Worm (Caenorhabditis elegans) whole organism, L1 larva: ENCODE measurements around the gene F17E9.16.
A peak's percentile ranks its signal among the peaks of the same experiment; 100 is the strongest.
"Not testable (repeated sequence)": the region's sequence is repeated elsewhere in the genome, so short reads cannot be mapped to it uniquely, and the experiment has no call there.

Experiments
- alr-1 ChIP-seq: fragments of 200-800 bp; sonication (Bioruptor generic); optimal IDR thresholded peaks from 2 replicates; lab custom pipeline; 2018; ENCODE audit warnings: borderline replicate concordance, mild to moderate bottlenecking, missing genetic modification characterization, missing compliant biosample characterization
- blmp-1 ChIP-seq: fragments of 150-350 bp; optimal IDR thresholded peaks from 2 replicates; lab custom pipeline; 2014; ENCODE audit warnings: missing biosample characterization, missing genetic modification characterization
- ceh-82 ChIP-seq, 3 experiments: fragments of 150-350 bp in 1 of 3; sonication (generic microtip) in 2 of 3; optimal IDR thresholded peaks; 2 replicates each; lab custom pipeline; 2014 to 2017; ENCODE audit warnings: missing biosample characterization in 3 of 3, missing genetic modification characterization in 3 of 3
- dsc-1 ChIP-seq: sonication (generic microtip); optimal IDR thresholded peaks from 2 replicates; lab custom pipeline; 2016; ENCODE audit warnings: mild to moderate bottlenecking, missing genetic modification characterization, missing compliant biosample characterization
- efl-1 ChIP-seq, 4 experiments: fragments of 150-350 bp; optimal IDR thresholded peaks in 3 of 4; peaks in 1 of 4; 1 replicate in 1 of 4; 2 replicates in 3 of 4; lab custom pipeline; 2014; ENCODE audit warnings: missing biosample characterization in 2 of 4, missing genetic modification characterization in 2 of 4, missing genetic modification reagents in 2 of 4
- elt-3 ChIP-seq, 6 experiments: fragments of 150-350 bp in 1 of 6; sonication (generic microtip); optimal IDR thresholded peaks; 2 replicates each; lab custom pipeline; 2017 to 2018; ENCODE audit warnings: missing biosample characterization in 6 of 6, missing genetic modification characterization in 6 of 6, inconsistent platforms in 1 of 6
- ets-5 ChIP-seq: fragments of 200-800 bp; sonication (Bioruptor generic); IDR thresholded peaks from 2 replicates; pipeline ENCODE4 v1.3.6; 2022; ENCODE audit warnings: missing genetic modification characterization, missing compliant biosample characterization
- fkh-10 ChIP-seq: sonication (generic microtip); optimal IDR thresholded peaks from 2 replicates; lab custom pipeline; 2017; ENCODE audit warnings: missing biosample characterization, missing genetic modification reagents, missing genetic modification characterization
- fkh-8 ChIP-seq: sonication (generic microtip); optimal IDR thresholded peaks from 2 replicates; lab custom pipeline; 2016; ENCODE audit warnings: mild to moderate bottlenecking, missing genetic modification characterization, missing compliant biosample characterization
- grh-1 ChIP-seq: fragments of 200-800 bp; sonication (Bioruptor generic); IDR thresholded peaks from 2 replicates; pipeline ENCODE4 v1.3.6; 2022; ENCODE audit warnings: missing genetic modification reagents, missing genetic modification characterization, missing compliant biosample characterization
- hlh-17 ChIP-seq: fragments of 200-800 bp; sonication (Bioruptor generic); optimal IDR thresholded peaks from 2 replicates; lab custom pipeline; 2018; ENCODE audit warnings: missing genetic modification characterization, mild to moderate bottlenecking, missing compliant biosample characterization, moderate library complexity, borderline replicate concordance
- hpl-2 ChIP-seq: fragments of 150-350 bp; optimal IDR thresholded peaks from 2 replicates; lab custom pipeline; 2014; ENCODE audit warnings: missing biosample characterization, missing genetic modification reagents, missing genetic modification characterization
- lin-14 ChIP-seq: fragments of 200-800 bp; sonication (Bioruptor generic); optimal IDR thresholded peaks from 2 replicates; lab custom pipeline; 2018; ENCODE audit warnings: mild to moderate bottlenecking, missing genetic modification characterization, moderate library complexity, missing compliant biosample characterization
- lin-39 ChIP-seq: fragments of 150-350 bp; optimal IDR thresholded peaks from 2 replicates; lab custom pipeline; 2014; ENCODE audit warnings: missing biosample characterization, missing genetic modification reagents, missing genetic modification characterization
- mef-2 ChIP-seq: fragments of 150-350 bp; optimal IDR thresholded peaks from 2 replicates; lab custom pipeline; 2014; ENCODE audit warnings: missing biosample characterization, missing genetic modification characterization
- nhr-237 ChIP-seq: fragments of 150-350 bp; optimal IDR thresholded peaks from 2 replicates; lab custom pipeline; 2014; ENCODE audit warnings: missing biosample characterization, missing genetic modification characterization
- nhr-47 ChIP-seq: sonication (generic microtip); optimal IDR thresholded peaks from 2 replicates; lab custom pipeline; 2016; ENCODE audit warnings: mild to moderate bottlenecking, missing genetic modification characterization, moderate library complexity, missing compliant biosample characterization
- nhr-71 ChIP-seq: sonication (generic microtip); optimal IDR thresholded peaks from 2 replicates; lab custom pipeline; 2016; ENCODE audit warnings: mild to moderate bottlenecking, missing genetic modification characterization, moderate library complexity, missing compliant biosample characterization
- nhr-84 ChIP-seq: sonication (generic microtip); optimal IDR thresholded peaks from 2 replicates; lab custom pipeline; 2017; ENCODE audit warnings: missing biosample characterization, missing genetic modification characterization
- nhr-85 ChIP-seq: sonication (generic microtip); peaks from one replicate; lab custom pipeline; 2016; ENCODE audit warnings: missing genetic modification characterization, inconsistent platforms, missing compliant biosample characterization
- pag-3 ChIP-seq: sonication (generic microtip); optimal IDR thresholded peaks from 2 replicates; lab custom pipeline; 2017; ENCODE audit warnings: missing genetic modification characterization, mild to moderate bottlenecking, missing compliant biosample characterization, antibody characterized with exemption, borderline replicate concordance; ENCODE audit not compliant: insufficient read depth
- pqm-1 ChIP-seq: sonication (generic microtip); optimal IDR thresholded peaks from 3 replicates; lab custom pipeline; 2017; ENCODE audit warnings: missing biosample characterization, missing genetic modification characterization
- skn-1 ChIP-seq: fragments of 150-350 bp; optimal IDR thresholded peaks from 2 replicates; lab custom pipeline; 2014; ENCODE audit warnings: missing biosample characterization, missing genetic modification characterization
- snpc-4 ChIP-seq: fragments of 150-350 bp; optimal IDR thresholded peaks from 2 replicates; lab custom pipeline; 2014; ENCODE audit warnings: missing biosample characterization, missing genetic modification characterization
- snu-23 ChIP-seq: sonication (generic microtip); optimal IDR thresholded peaks from 2 replicates; lab custom pipeline; 2016; ENCODE audit warnings: missing genetic modification characterization, missing compliant biosample characterization
- sptf-1 ChIP-seq: fragments of 150-350 bp; optimal IDR thresholded peaks from 2 replicates; lab custom pipeline; 2014; ENCODE audit warnings: missing biosample characterization, missing genetic modification characterization
- tbx-2 ChIP-seq: sonication (generic microtip); optimal IDR thresholded peaks from 2 replicates; lab custom pipeline; 2016; ENCODE audit warnings: missing genetic modification characterization, missing compliant biosample characterization
- unc-130 ChIP-seq: fragments of 150-350 bp; optimal IDR thresholded peaks from 2 replicates; lab custom pipeline; 2017; ENCODE audit warnings: missing biosample characterization, missing genetic modification characterization, inconsistent platforms
- unc-30 ChIP-seq: sonication (generic microtip); optimal IDR thresholded peaks from 2 replicates; lab custom pipeline; 2017; ENCODE audit warnings: missing biosample characterization, missing genetic modification characterization
- vab-15 ChIP-seq: sonication (generic microtip); optimal IDR thresholded peaks from 2 replicates; lab custom pipeline; 2017; ENCODE audit warnings: missing genotype, mild to moderate bottlenecking, missing genetic modification characterization, missing compliant biosample characterization
- xbp-1 ChIP-seq: sonication (generic microtip); optimal IDR thresholded peaks from 2 replicates; lab custom pipeline; 2016; ENCODE audit warnings: missing genetic modification characterization, missing compliant biosample characterization
- zip-4 ChIP-seq: fragments of 200-800 bp; sonication (Bioruptor generic); optimal IDR thresholded peaks from 2 replicates; lab custom pipeline; 2018; ENCODE audit warnings: mild to moderate bottlenecking, missing genetic modification characterization, moderate library complexity, missing compliant biosample characterization

The F17E9.16 gene

ce11 chrIV:8352036-8352435, at the start of gene F17E9.16:
Gene F17E9.16 (plus strand): TSS chrIV:8352336.
- TF ChIP-seq tbx-2 (tag; lab: Kevin White, UChicago); unc-30 (tag; lab: Kevin White, UChicago); lin-39: not testable (repeated sequence)
- TF ChIP-seq, all 84 proteins: peak for 0; not testable (repeated sequence) for 84

- TF ChIP-seq grh-1 (GFP tag; lab: Robert Waterston, UW) (peak; percentile 64), nhr-85 (tag; lab: Kevin White, UChicago) (peak; percentile 90), snpc-4 (no peak), fkh-10 (no peak), pag-3 (no peak), hlh-17 (no peak), zip-4 (no peak), vab-15 (tag; lab: Kevin White, UChicago) (no peak), unc-130 (tag; lab: Kevin White, UChicago) (no peak), hpl-2 (no peak), ets-5 (GFP tag; lab: Robert Waterston, UW) (no peak), fkh-8 (tag; lab: Kevin White, UChicago) (no peak), efl-1 (optimal IDR thresholded peaks at IDR 0.05; lab: Kevin White, UChicago) (no peak), efl-1 (GFP tag; optimal IDR thresholded peaks at IDR 0.05 in 1 of 2; lab: Kevin White, UChicago) (no peak), ceh-82 (tag; optimal IDR thresholded peaks at IDR 0.05; lab: Kevin White, UChicago) (no peak), elt-3 (tag; optimal IDR thresholded peaks at IDR 0.05; lab: Kevin White, UChicago) (peak in 4 of 6 experiments; percentile 1 to 18 (median 16)), lin-14 (GFP tag; lab: Kevin White, UChicago) (peak; percentile 30), blmp-1 (tag; lab: Kevin White, UChicago) (peak; percentile 70), snu-23 (peak; percentile 18)
Measured at ce11 chrIV:8302648-8303161, 49.4 kb upstream of the F17E9.16 start.

- TF ChIP-seq xbp-1 = no peak
- TF ChIP-seq snu-23 = no peak
- TF ChIP-seq mef-2 = no peak
- no peak for TF ChIP-seq nhr-47
- no peak for TF ChIP-seq alr-1
- no peak for TF ChIP-seq efl-1 (optimal IDR thresholded peaks at IDR 0.05; lab: Kevin White, UChicago)
- no peak for TF ChIP-seq efl-1 (GFP tag; optimal IDR thresholded peaks at IDR 0.05 in 1 of 2; lab: Kevin White, UChicago)
- TF ChIP-seq nhr-71 (tag; lab: Kevin White, UChicago) = no peak
Measured at ce11 chrIV:8303668-8304067, 48.5 kb upstream of the F17E9.16 start, which contains the start of gene vha-5. Gene vha-5 (plus strand): TSS chrIV:8303968.

- TF ChIP-seq efl-1 (optimal IDR thresholded peaks at IDR 0.05; lab: Kevin White, UChicago) (no peak), efl-1 (GFP tag; optimal IDR thresholded peaks at IDR 0.05 in 1 of 2; lab: Kevin White, UChicago) (peak in 1 of 2 experiments; percentile 64), skn-1 (tag; lab: Kevin White, UChicago) (no peak), nhr-84 (no peak), fkh-10 (no peak), dsc-1 (tag; lab: Kevin White, UChicago) (no peak), mef-2 (no peak), nhr-237 (tag; lab: Kevin White, UChicago) (no peak)
Measured at ce11 chrIV:8307408-8307807, 44.7 kb upstream of the F17E9.16 start.

- TF ChIP-seq fkh-8 (tag; lab: Kevin White, UChicago) (no peak), efl-1 (optimal IDR thresholded peaks at IDR 0.05; lab: Kevin White, UChicago) (no peak), efl-1 (GFP tag; optimal IDR thresholded peaks at IDR 0.05 in 1 of 2; lab: Kevin White, UChicago) (peak in 1 of 2 experiments; percentile 56), pqm-1 (tag; lab: Kevin White, UChicago) (no peak), sptf-1 (tag; lab: Kevin White, UChicago) (no peak)
- TF ChIP-seq, all 84 proteins: peak for 1
Measured at ce11 chrIV:8312105-8312504, 40.0 kb upstream of the F17E9.16 start.
